Worm (Caenorhabditis elegans) whole organism, L1 larva: ENCODE measurements around the gene gon-14.
A peak's percentile ranks its signal among the peaks of the same experiment; 100 is the strongest.

Experiments
- C04F5.9 ChIP-seq: sonication (generic microtip); optimal IDR thresholded peaks from 2 replicates; lab custom pipeline; 2016; ENCODE audit warnings: missing genetic modification characterization, missing compliant biosample characterization
- C34B4.2 ChIP-seq: sonication (generic microtip); optimal IDR thresholded peaks from 2 replicates; lab custom pipeline; 2017; ENCODE audit warnings: mild to moderate bottlenecking, missing genetic modification characterization, missing compliant biosample characterization
- F16B12.6 ChIP-seq: fragments of 150-350 bp; optimal IDR thresholded peaks from 2 replicates; lab custom pipeline; 2014; ENCODE audit warnings: missing biosample characterization, missing genetic modification characterization
- Y116A8C.19 ChIP-seq: sonication (generic microtip); optimal IDR thresholded peaks from 2 replicates; lab custom pipeline; 2016; ENCODE audit warnings: missing compliant biosample characterization, missing genetic modification characterization, borderline replicate concordance
- aha-1 ChIP-seq: fragments of 150-350 bp; optimal IDR thresholded peaks from 2 replicates; lab custom pipeline; 2014; ENCODE audit warnings: missing biosample characterization, missing genetic modification characterization
- alr-1 ChIP-seq: fragments of 200-800 bp; sonication (Bioruptor generic); optimal IDR thresholded peaks from 2 replicates; lab custom pipeline; 2018; ENCODE audit warnings: borderline replicate concordance, mild to moderate bottlenecking, missing genetic modification characterization, missing compliant biosample characterization
- ama-1 ChIP-seq: fragments of 150-350 bp; optimal IDR thresholded peaks from 2 replicates; lab custom pipeline; 2014
- blmp-1 ChIP-seq: fragments of 150-350 bp; optimal IDR thresholded peaks from 2 replicates; lab custom pipeline; 2014; ENCODE audit warnings: missing biosample characterization, missing genetic modification characterization
- ceh-63 ChIP-seq: fragments of 200-800 bp; sonication (Bioruptor generic); optimal IDR thresholded peaks from 2 replicates; lab custom pipeline; 2018; ENCODE audit warnings: mild to moderate bottlenecking, missing genetic modification characterization, missing compliant biosample characterization
- ceh-8 ChIP-seq: fragments of 200-800 bp; sonication (Bioruptor generic); optimal IDR thresholded peaks from 2 replicates; lab custom pipeline; 2018; ENCODE audit warnings: mild to moderate bottlenecking, missing genetic modification characterization, moderate library complexity, missing compliant biosample characterization
- ceh-82 ChIP-seq, 3 experiments: fragments of 150-350 bp in 1 of 3; sonication (generic microtip) in 2 of 3; optimal IDR thresholded peaks; 2 replicates each; lab custom pipeline; 2014 to 2017; ENCODE audit warnings: missing biosample characterization in 3 of 3, missing genetic modification characterization in 3 of 3
- ces-1 ChIP-seq: fragments of 150-350 bp; optimal IDR thresholded peaks from 2 replicates; lab custom pipeline; 2014; ENCODE audit warnings: missing biosample characterization, missing genetic modification reagents, missing genetic modification characterization
- efl-1 ChIP-seq, 4 experiments: fragments of 150-350 bp; optimal IDR thresholded peaks in 3 of 4; peaks in 1 of 4; 1 replicate in 1 of 4; 2 replicates in 3 of 4; lab custom pipeline; 2014; ENCODE audit warnings: missing biosample characterization in 2 of 4, missing genetic modification characterization in 2 of 4, missing genetic modification reagents in 2 of 4
- egl-13 ChIP-seq: sonication (generic microtip); optimal IDR thresholded peaks from 2 replicates; lab custom pipeline; 2016; ENCODE audit warnings: missing genotype, missing genetic modification reagents, missing genetic modification characterization, missing compliant biosample characterization
- egl-27 ChIP-seq, 2 experiments: fragments of 150-350 bp in 1 of 2; sonication (generic microtip); optimal IDR thresholded peaks; 3 replicates each; lab custom pipeline; 2017 to 2018; ENCODE audit warnings: missing biosample characterization in 2 of 2, missing genetic modification characterization in 2 of 2, missing genetic modification reagents in 2 of 2
- elt-2 ChIP-seq: sonication (generic microtip); optimal IDR thresholded peaks from 2 replicates; lab custom pipeline; 2016; ENCODE audit warnings: missing genetic modification characterization, mild to moderate bottlenecking, inconsistent platforms, missing compliant biosample characterization, missing genetic modification reagents
- fos-1 ChIP-seq: fragments of 150-350 bp; optimal IDR thresholded peaks from 2 replicates; lab custom pipeline; 2014; ENCODE audit warnings: missing biosample characterization, missing genetic modification characterization
- hlh-4 ChIP-seq: sonication (generic microtip); optimal IDR thresholded peaks from 2 replicates; lab custom pipeline; 2016; ENCODE audit warnings: mild to moderate bottlenecking, missing genetic modification characterization, missing compliant biosample characterization
- hpl-2 ChIP-seq: fragments of 150-350 bp; optimal IDR thresholded peaks from 2 replicates; lab custom pipeline; 2014; ENCODE audit warnings: missing biosample characterization, missing genetic modification reagents, missing genetic modification characterization
- irx-1 ChIP-seq: sonication (generic microtip); optimal IDR thresholded peaks from 2 replicates; lab custom pipeline; 2016; ENCODE audit warnings: missing genetic modification characterization, missing compliant biosample characterization
- isw-1 ChIP-seq: fragments of 200-800 bp; sonication (Bioruptor generic); IDR thresholded peaks from 2 replicates; pipeline ENCODE4 v1.3.6; 2022; ENCODE audit warnings: missing genetic modification characterization, missing compliant biosample characterization
- lin-13 ChIP-seq: fragments of 150-350 bp; optimal IDR thresholded peaks from 2 replicates; lab custom pipeline; 2014; ENCODE audit warnings: missing biosample characterization, missing genetic modification reagents, missing genetic modification characterization
- lin-14 ChIP-seq: fragments of 200-800 bp; sonication (Bioruptor generic); optimal IDR thresholded peaks from 2 replicates; lab custom pipeline; 2018; ENCODE audit warnings: mild to moderate bottlenecking, missing genetic modification characterization, moderate library complexity, missing compliant biosample characterization
- lin-15B ChIP-seq: fragments of 150-350 bp; sonication (generic microtip); optimal IDR thresholded peaks from 3 replicates; lab custom pipeline; 2014; ENCODE audit warnings: missing biosample characterization, missing genetic modification characterization
- lir-3 ChIP-seq: sonication (generic microtip); optimal IDR thresholded peaks from 2 replicates; lab custom pipeline; 2016; ENCODE audit warnings: mild to moderate bottlenecking, missing genetic modification characterization, moderate library complexity, missing compliant biosample characterization; ENCODE audit not compliant: poor library complexity
- lsy-2 ChIP-seq, 2 experiments: fragments of 150-350 bp; optimal IDR thresholded peaks; 2 replicates each; lab custom pipeline; 2014; ENCODE audit warnings: missing biosample characterization in 2 of 2, missing genetic modification characterization in 2 of 2
- mdl-1 ChIP-seq, 2 experiments: fragments of 150-350 bp; optimal IDR thresholded peaks; 2 replicates each; lab custom pipeline; 2014 to 2017; ENCODE audit warnings: missing biosample characterization in 2 of 2, missing genetic modification characterization in 2 of 2, inconsistent platforms in 1 of 2
- mef-2 ChIP-seq: fragments of 150-350 bp; optimal IDR thresholded peaks from 2 replicates; lab custom pipeline; 2014; ENCODE audit warnings: missing biosample characterization, missing genetic modification characterization
- mep-1 ChIP-seq: fragments of 150-350 bp; optimal IDR thresholded peaks from 2 replicates; lab custom pipeline; 2014; ENCODE audit warnings: missing biosample characterization, missing genetic modification characterization
- nhr-11 ChIP-seq: fragments of 150-350 bp; optimal IDR thresholded peaks from 2 replicates; lab custom pipeline; 2014; ENCODE audit warnings: missing biosample characterization, missing genetic modification characterization
- nhr-20 ChIP-seq: sonication (generic microtip); optimal IDR thresholded peaks from 2 replicates; lab custom pipeline; 2016; ENCODE audit warnings: mild to moderate bottlenecking, missing genetic modification characterization, missing compliant biosample characterization
- nhr-237 ChIP-seq: fragments of 150-350 bp; optimal IDR thresholded peaks from 2 replicates; lab custom pipeline; 2014; ENCODE audit warnings: missing biosample characterization, missing genetic modification characterization
- nhr-76 ChIP-seq: sonication (generic microtip); optimal IDR thresholded peaks from 2 replicates; lab custom pipeline; 2017; ENCODE audit warnings: missing biosample characterization, missing genetic modification characterization
- nhr-84 ChIP-seq: sonication (generic microtip); optimal IDR thresholded peaks from 2 replicates; lab custom pipeline; 2017; ENCODE audit warnings: missing biosample characterization, missing genetic modification characterization
- nhr-85 ChIP-seq: sonication (generic microtip); peaks from one replicate; lab custom pipeline; 2016; ENCODE audit warnings: missing genetic modification characterization, inconsistent platforms, missing compliant biosample characterization
- nhr-90 ChIP-seq: sonication (generic microtip); optimal IDR thresholded peaks from 2 replicates; lab custom pipeline; 2016; ENCODE audit warnings: mild to moderate bottlenecking, missing genetic modification characterization, missing compliant biosample characterization; ENCODE audit not compliant: poor library complexity
- snpc-4 ChIP-seq: fragments of 150-350 bp; optimal IDR thresholded peaks from 2 replicates; lab custom pipeline; 2014; ENCODE audit warnings: missing biosample characterization, missing genetic modification characterization
- sptf-1 ChIP-seq: fragments of 150-350 bp; optimal IDR thresholded peaks from 2 replicates; lab custom pipeline; 2014; ENCODE audit warnings: missing biosample characterization, missing genetic modification characterization
- sup-37 ChIP-seq: fragments of 200-800 bp; sonication (Bioruptor generic); optimal IDR thresholded peaks from 2 replicates; lab custom pipeline; 2018; ENCODE audit warnings: mild to moderate bottlenecking, missing genetic modification characterization, missing compliant biosample characterization
- tbx-2 ChIP-seq: sonication (generic microtip); optimal IDR thresholded peaks from 2 replicates; lab custom pipeline; 2016; ENCODE audit warnings: missing genetic modification characterization, missing compliant biosample characterization
- unc-130 ChIP-seq: fragments of 150-350 bp; optimal IDR thresholded peaks from 2 replicates; lab custom pipeline; 2017; ENCODE audit warnings: missing biosample characterization, missing genetic modification characterization, inconsistent platforms
- unc-62 ChIP-seq: fragments of 150-350 bp; optimal IDR thresholded peaks from 2 replicates; lab custom pipeline; 2014; ENCODE audit warnings: missing biosample characterization, missing genetic modification reagents, missing genetic modification characterization
- unc-86 ChIP-seq: sonication (generic microtip); optimal IDR thresholded peaks from 2 replicates; lab custom pipeline; 2016; ENCODE audit warnings: missing genetic modification characterization, missing compliant biosample characterization
- unc-98 ChIP-seq: fragments of 200-800 bp; sonication (Bioruptor generic); IDR thresholded peaks from 2 replicates; pipeline ENCODE4 v1.3.6; 2022; ENCODE audit warnings: missing genetic modification characterization, missing compliant biosample characterization
- vab-15 ChIP-seq: sonication (generic microtip); optimal IDR thresholded peaks from 2 replicates; lab custom pipeline; 2017; ENCODE audit warnings: missing genotype, mild to moderate bottlenecking, missing genetic modification characterization, missing compliant biosample characterization
- xbp-1 ChIP-seq: sonication (generic microtip); optimal IDR thresholded peaks from 2 replicates; lab custom pipeline; 2016; ENCODE audit warnings: missing genetic modification characterization, missing compliant biosample characterization
- zag-1 ChIP-seq: fragments of 150-350 bp; optimal IDR thresholded peaks from 2 replicates; lab custom pipeline; 2014; ENCODE audit warnings: missing biosample characterization, missing genetic modification characterization
- zip-4 ChIP-seq: fragments of 200-800 bp; sonication (Bioruptor generic); optimal IDR thresholded peaks from 2 replicates; lab custom pipeline; 2018; ENCODE audit warnings: mild to moderate bottlenecking, missing genetic modification characterization, moderate library complexity, missing compliant biosample characterization

gon-14 gene

DNA sequence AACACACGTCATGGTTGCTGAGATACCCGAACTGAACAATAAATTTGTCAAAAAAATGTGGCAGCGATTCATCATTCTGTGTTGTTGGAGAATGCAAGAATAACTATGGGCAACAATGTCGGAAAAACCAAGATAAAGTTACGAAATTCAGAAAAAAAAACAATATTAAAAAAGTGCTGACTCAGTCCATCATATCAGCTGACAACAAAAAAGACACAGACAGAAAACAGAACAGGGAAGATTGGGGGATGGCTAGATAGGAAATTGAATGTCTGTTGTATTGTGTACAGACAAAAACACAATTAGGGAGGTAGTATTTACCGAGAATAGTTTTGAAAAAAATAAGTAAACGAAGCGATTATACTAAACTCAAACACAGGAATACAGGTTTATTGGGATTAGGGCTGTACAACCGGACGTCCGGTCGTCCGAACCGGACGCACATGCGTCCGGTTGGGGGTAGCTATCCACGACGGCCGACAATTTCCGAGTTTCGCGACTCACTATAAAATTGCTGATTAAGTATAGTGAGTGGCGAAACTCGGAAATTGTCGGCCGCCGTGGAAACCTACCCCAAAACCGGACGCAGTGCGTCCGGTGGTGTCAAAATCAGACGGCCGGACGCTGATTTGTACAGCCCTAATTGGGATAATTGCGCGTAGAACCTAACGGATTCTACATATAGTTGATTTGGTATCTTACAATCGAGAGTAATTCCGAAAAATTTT is 46.7 kb upstream of the gon-14 start:
- TF ChIP-seq ceh-82 (tag; optimal IDR thresholded peaks at IDR 0.05; lab: Kevin White, UChicago): peak in 1 of 3 experiments; percentile 10
- no peak for TF ChIP-seq Y116A8C.19 (tag; lab: Kevin White, UChicago)
- TF ChIP-seq snpc-4 (tag; lab: Kevin White, UChicago): peak; percentile 56

- peak; percentile 83 for TF ChIP-seq mep-1 (tag; lab: Kevin White, UChicago)
- no peak for TF ChIP-seq C04F5.9 (tag; lab: Kevin White, UChicago)
- TF ChIP-seq ces-1: no peak
- peak; percentile 65 for TF ChIP-seq xbp-1
- no peak for TF ChIP-seq unc-98 (GFP tag; lab: Robert Waterston, UW)
- no peak for TF ChIP-seq unc-62
- TF ChIP-seq ceh-63 (GFP tag; lab: Kevin White, UChicago): no peak
- no peak for TF ChIP-seq irx-1 (tag; lab: Kevin White, UChicago)
- peak; percentile 99 for TF ChIP-seq zip-4 (GFP tag; lab: Kevin White, UChicago)
- TF ChIP-seq lin-15B: no peak
- TF ChIP-seq nhr-85: peak; percentile 89
- no peak for TF ChIP-seq vab-15 (tag; lab: Kevin White, UChicago)
- TF ChIP-seq lin-14: peak; percentile 74
- TF ChIP-seq elt-2 (tag; lab: Kevin White, UChicago): no peak
- TF ChIP-seq unc-86 (tag; lab: Kevin White, UChicago): peak; percentile 16
- peak in 1 of 2 experiments; percentile 57 for TF ChIP-seq mdl-1 (tag; optimal IDR thresholded peaks at IDR 0.05; lab: Kevin White, UChicago)
- TF ChIP-seq egl-13 (tag; lab: Kevin White, UChicago): peak; percentile 57
- TF ChIP-seq F16B12.6 (tag; lab: Kevin White, UChicago): peak; percentile 95
- TF ChIP-seq sup-37 (GFP tag; lab: Kevin White, UChicago): no peak
- no peak for TF ChIP-seq nhr-76 (tag; lab: Kevin White, UChicago)
- no peak for TF ChIP-seq sptf-1
- no peak for TF ChIP-seq egl-27 (tag; optimal IDR thresholded peaks at IDR 0.05; lab: Kevin White, UChicago)
- TF ChIP-seq zag-1 (tag; lab: Kevin White, UChicago): no peak
- TF ChIP-seq nhr-20 (tag; lab: Kevin White, UChicago): peak; percentile 76
- TF ChIP-seq lin-13 (GFP tag; lab: Kevin White, UChicago): peak; percentile 35
- TF ChIP-seq lsy-2 (tag; optimal IDR thresholded peaks at IDR 0.05; lab: Kevin White, UChicago): peak; percentile 64 to 82
- TF ChIP-seq nhr-237 (tag; lab: Kevin White, UChicago): no peak
- peak; percentile 47 for TF ChIP-seq isw-1 (GFP tag; lab: Robert Waterston, UW)
- TF ChIP-seq lir-3 (tag; lab: Kevin White, UChicago): no peak
- no peak for TF ChIP-seq hlh-4 (tag; lab: Kevin White, UChicago)
- TF ChIP-seq C34B4.2 (tag; lab: Kevin White, UChicago): no peak
- TF ChIP-seq fos-1 (tag; lab: Kevin White, UChicago): peak; percentile 1
- no peak for TF ChIP-seq nhr-11 (tag; lab: Kevin White, UChicago)
- peak; percentile 71 for TF ChIP-seq nhr-90 (tag; lab: Kevin White, UChicago)
- TF ChIP-seq mef-2 (tag; lab: Kevin White, UChicago): no peak
- no peak for TF ChIP-seq ceh-8 (GFP tag; lab: Kevin White, UChicago)
- no peak for TF ChIP-seq nhr-84 (tag; lab: Kevin White, UChicago)
- TF ChIP-seq tbx-2 (tag; lab: Kevin White, UChicago): peak; percentile 60
- no peak for TF ChIP-seq alr-1 (tag; lab: Kevin White, UChicago)
- peak; percentile 76 for TF ChIP-seq snpc-4 (tag; lab: Kevin White, UChicago)
- TF ChIP-seq blmp-1 (tag; lab: Kevin White, UChicago): peak; percentile 87
- TF ChIP-seq unc-130 (tag; lab: Kevin White, UChicago): peak; percentile 80
- TF ChIP-seq Y116A8C.19 (tag; lab: Kevin White, UChicago): no peak
- no peak for TF ChIP-seq ama-1
- TF ChIP-seq efl-1 (optimal IDR thresholded peaks at IDR 0.05; lab: Kevin White, UChicago): peak; percentile 69 to 70
- peak; percentile 66 to 97 for TF ChIP-seq efl-1 (GFP tag; optimal IDR thresholded peaks at IDR 0.05 in 1 of 2; lab: Kevin White, UChicago)
- TF ChIP-seq ceh-82 (tag; optimal IDR thresholded peaks at IDR 0.05; lab: Kevin White, UChicago): peak; percentile 97 to 99 (median 97)
- no peak for TF ChIP-seq aha-1
- peak; percentile 48 for TF ChIP-seq hpl-2 (GFP tag; lab: Kevin White, UChicago)
These were observed 45.6 kb upstream of the gon-14 start, which contains the start of gene snb-1 for ce11 chrV:6656451-6657115. TSS of gene snb-1 (minus strand) at chrV:6656501.
